Worm (Caenorhabditis elegans) whole organism, L4/young adult: ENCODE results near the gene Y51H4A.937.

ENCODE experiments used
- dao-5 ChIP-seq: sonication (generic microtip); optimal IDR thresholded peaks from 2 replicates; lab custom pipeline; 2016; ENCODE audit warnings: missing genotype, missing genetic modification characterization, moderate library complexity, missing compliant biosample characterization
- him-1 ChIP-seq: sonication (generic microtip); optimal IDR thresholded peaks from 2 replicates; lab custom pipeline; 2016; ENCODE audit warnings: missing genotype, missing genetic modification reagents, missing genetic modification characterization, missing compliant biosample characterization

- no peak for TF ChIP-seq dao-5
- TF ChIP-seq him-1 (tag; lab: Kevin White, UChicago): no peak
These were observed 35.5 kb upstream of the Y51H4A.937 start for ce11 chrIV:16492937-16493336.
